Fruit fly (Drosophila melanogaster) ovary, adult (tissue): ENCODE results near the gene Lamtor1.

Experiments
- CG17801 ChIP-seq: fragments of 200-800 bp; optimal IDR thresholded peaks from 2 replicates; lab custom pipeline; 2019; ENCODE audit warnings: missing biosample characterization, mild to moderate bottlenecking, missing genetic modification characterization, moderate library complexity; ENCODE audit not compliant: partially characterized antibody

Gene Lamtor1

dm6 chr3L:20028753-20029152 is at the start of gene Lamtor1:
TSS of gene Lamtor1 (minus strand) at chr3L:20029020.
- TF ChIP-seq CG17801 (GFP tag; lab: Kevin White, UChicago) = no peak

DNA sequence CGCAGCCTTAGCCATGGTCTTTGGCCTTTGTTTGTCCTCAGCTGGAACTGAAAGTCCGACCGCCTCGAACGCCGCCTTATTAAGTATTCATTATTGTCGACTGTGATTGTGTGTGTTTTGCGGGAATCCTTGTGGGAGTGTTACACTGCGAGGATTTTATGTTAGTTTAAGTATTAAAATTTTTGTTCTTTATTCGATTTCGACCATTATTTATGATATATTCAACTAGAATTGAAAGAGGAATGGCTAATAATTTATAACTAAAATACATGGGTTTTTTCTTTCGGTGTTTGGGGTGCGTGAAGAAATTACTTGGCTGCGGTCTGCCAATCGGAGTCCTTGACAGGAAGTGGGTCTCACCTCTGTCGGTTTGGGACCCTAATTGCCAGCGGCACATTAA is 33.7 kb upstream of the Lamtor1 start:
- no peak for TF ChIP-seq CG17801 (GFP tag; lab: Kevin White, UChicago)

dm6 chr3L:20036610-20037009 is 7.8 kb upstream of the Lamtor1 start:
- TF ChIP-seq CG17801 (GFP tag; lab: Kevin White, UChicago) = no peak

DNA sequence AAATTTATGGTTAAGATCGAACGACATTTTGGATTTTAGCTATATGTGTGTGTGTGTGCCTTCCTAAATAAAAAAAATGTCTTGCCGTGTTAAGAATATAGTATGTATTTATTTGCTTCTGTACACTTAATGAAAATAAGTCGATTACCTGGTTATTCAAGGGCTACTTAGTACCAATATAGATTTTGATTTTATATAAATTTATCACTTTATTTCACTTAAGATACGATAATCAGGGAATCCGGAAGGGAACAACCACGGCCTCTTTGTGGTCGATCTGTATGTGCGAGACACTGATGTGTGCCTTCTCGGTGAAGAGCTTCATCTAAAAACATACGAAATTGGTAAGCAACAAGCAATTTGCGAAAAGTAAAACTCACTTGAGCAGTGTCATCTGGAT is 1.1 kb downstream of the Lamtor1 start, which contains the start of gene CG14183:
Gene CG14183 (minus strand): TSS at position 101 of the 400 bp plus-strand sequence.
- no peak for TF ChIP-seq CG17801 (GFP tag; lab: Kevin White, UChicago)

dm6 chr3L:20006269-20007265 is 22.3 kb downstream of the Lamtor1 start:
- TF ChIP-seq CG17801 (GFP tag; lab: Kevin White, UChicago) = peak; percentile 5

dm6 chr3L:20005033-20005782 is 23.6 kb downstream of the Lamtor1 start, which contains the start of gene kug:
TSS of gene kug (plus strand) at chr3L:20005301.
- no peak for TF ChIP-seq CG17801 (GFP tag; lab: Kevin White, UChicago)

- TF ChIP-seq CG17801 (GFP tag; lab: Kevin White, UChicago) = no peak
Observed at dm6 chr3L:20004442-20004869, 24.4 kb downstream of the Lamtor1 start.

- no peak for TF ChIP-seq CG17801 (GFP tag; lab: Kevin White, UChicago)
Observed at dm6 chr3L:20003235-20003493, 25.7 kb downstream of the Lamtor1 start.

DNA sequence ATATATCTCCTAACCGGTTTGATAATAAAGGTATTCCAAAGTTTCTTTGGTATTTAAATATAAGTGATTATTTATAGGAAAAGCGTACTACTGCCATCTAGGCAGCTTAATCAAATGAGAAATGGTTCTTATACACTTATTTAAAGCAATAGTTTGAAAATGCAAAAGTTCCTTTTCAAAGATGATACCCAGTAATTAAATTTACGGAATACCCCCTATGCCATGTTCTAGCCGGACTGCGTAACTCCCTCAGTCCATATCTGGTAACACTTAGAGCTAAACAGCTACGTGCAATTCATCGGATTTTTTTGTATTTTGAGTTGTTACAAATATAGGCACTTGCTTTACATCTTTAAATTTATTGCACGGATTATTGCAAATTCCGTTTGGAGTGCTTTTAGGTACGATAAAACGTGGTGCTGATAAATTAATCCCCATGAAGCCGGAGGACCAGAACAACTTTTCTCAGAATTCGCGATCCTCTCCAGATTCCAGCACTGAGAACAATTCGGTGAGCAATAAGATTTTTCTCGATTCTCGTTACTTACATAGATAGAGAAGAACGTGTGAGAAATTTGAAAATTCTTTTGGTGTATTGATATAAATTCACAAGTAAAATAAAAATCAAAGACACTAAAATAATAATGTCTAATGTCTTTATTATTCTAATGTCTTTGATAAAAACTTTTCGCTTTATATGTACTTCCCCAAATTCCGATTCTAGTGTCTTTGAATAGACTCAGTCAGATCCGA is 26.2 kb downstream of the Lamtor1 start, which contains the start of gene CG7668:
Gene CG7668 (plus strand): TSS at position 255 of the 753 bp plus-strand sequence.
- TF ChIP-seq CG17801 (GFP tag; lab: Kevin White, UChicago) = peak; percentile 82

dm6 chr3L:20000878-20001640 is 27.8 kb downstream of the Lamtor1 start:
- TF ChIP-seq CG17801 (GFP tag; lab: Kevin White, UChicago) = no peak

DNA sequence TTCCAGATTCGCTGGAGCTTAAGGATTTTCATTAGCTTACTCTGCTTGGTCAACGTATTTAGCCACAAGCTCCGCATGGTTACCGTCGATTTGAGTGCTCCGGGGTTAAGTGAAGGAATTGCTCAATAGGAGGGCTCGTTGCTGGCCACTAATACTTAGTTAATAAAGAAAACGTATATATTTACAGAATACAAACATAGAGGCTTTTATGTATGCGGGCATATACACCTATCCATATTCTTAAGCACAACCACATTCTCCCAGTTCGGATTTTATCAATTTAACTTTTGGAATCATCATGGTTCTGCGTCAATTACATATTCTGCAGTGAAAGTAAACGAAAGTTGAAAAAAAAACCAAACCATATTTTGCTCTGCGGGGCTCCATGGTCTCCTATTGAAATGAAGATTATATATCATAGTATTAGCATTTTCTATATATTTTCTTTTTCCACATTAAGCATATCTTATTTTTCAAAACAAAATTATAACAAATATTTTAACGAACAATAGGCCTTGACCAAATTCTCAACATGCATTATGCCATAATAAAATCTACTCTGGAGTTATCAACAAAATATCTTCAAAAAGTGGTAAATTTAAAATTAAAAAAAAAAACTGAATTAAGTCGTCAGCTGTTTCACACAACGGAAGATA is 28.6 kb downstream of the Lamtor1 start, which contains the start of the genes Tom20 and Gabat:
Gene Tom20 (plus strand): TSS at position 564 of the 656 bp plus-strand sequence.
Gene Gabat (minus strand): TSS at position 606 of the 656 bp plus-strand sequence.
- no peak for TF ChIP-seq CG17801 (GFP tag; lab: Kevin White, UChicago)

DNA sequence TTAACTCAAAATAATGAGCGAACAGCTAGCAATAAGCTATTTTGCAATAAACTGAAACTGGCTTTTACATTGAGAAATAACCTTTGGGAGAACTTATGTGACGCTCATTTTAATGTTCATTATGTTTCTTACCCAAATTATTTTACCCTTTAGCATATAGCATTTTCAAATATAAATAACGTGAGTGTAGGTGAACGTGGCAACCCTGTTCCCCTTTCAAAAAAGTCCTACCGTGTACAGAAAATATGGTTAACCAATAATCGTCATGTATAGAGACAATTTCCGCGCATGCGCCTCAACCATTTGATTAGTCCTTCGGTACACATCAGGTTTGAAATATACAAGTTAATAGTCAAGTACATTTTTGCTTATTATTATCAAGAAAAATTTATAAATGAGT is 34.8 kb downstream of the Lamtor1 start:
- TF ChIP-seq CG17801 (GFP tag; lab: Kevin White, UChicago) = no peak

- no peak for TF ChIP-seq CG17801 (GFP tag; lab: Kevin White, UChicago)
Observed at dm6 chr3L:19991714-19992231, 37.0 kb downstream of the Lamtor1 start, which contains the start of the genes CG7646 and Nca. TSS of gene CG7646 (plus strand) at chr3L:19991887. TSS of gene Nca (plus strand) at chr3L:19991887.
